Fruit fly (Drosophila melanogaster) whole organism, embryonic: ENCODE data around the gene Pi3K68D.

ENCODE experiments used
- B-H1 ChIP-seq: fragments of 200-800 bp; sonication (Bioruptor generic); IDR thresholded peaks from 3 replicates; pipeline ENCODE4 v1.3.6; 2022; ENCODE audit warnings: missing biosample characterization, missing genetic modification characterization
- Blimp-1 ChIP-seq: fragments of 200-800 bp; sonication (Bioruptor generic); optimal IDR thresholded peaks from 3 replicates; lab custom pipeline; 2018; ENCODE audit warnings: missing biosample characterization, missing genetic modification characterization, mild to moderate bottlenecking, moderate library complexity, missing genetic modification reagents
- CG10209 ChIP-seq: fragments of 200-800 bp; sonication (Bioruptor generic); optimal IDR thresholded peaks from 3 replicates; lab custom pipeline; 2017; ENCODE audit warnings: missing biosample characterization, mild to moderate bottlenecking, missing genetic modification characterization, missing genetic modification reagents
- CG10267 ChIP-seq: fragments of 200-800 bp; sonication (Bioruptor generic); optimal IDR thresholded peaks from 2 replicates; lab custom pipeline; 2018; ENCODE audit warnings: missing biosample characterization, mild to moderate bottlenecking, missing genetic modification characterization, moderate library complexity
- CG11504 ChIP-seq: fragments of 200-800 bp; sonication (Bioruptor generic); optimal IDR thresholded peaks from 3 replicates; lab custom pipeline; 2019; ENCODE audit warnings: missing biosample characterization, mild to moderate bottlenecking, missing genetic modification characterization, moderate library complexity
- CG11560 ChIP-seq: fragments of 200-800 bp; sonication (Bioruptor generic); IDR thresholded peaks from 3 replicates; pipeline ENCODE4 v1.3.6; 2022; ENCODE audit warnings: missing biosample characterization, missing genetic modification characterization
- CG11696 ChIP-seq: fragments of 200-800 bp; sonication (Bioruptor generic); IDR thresholded peaks from 2 replicates; pipeline ENCODE4 v1.3.6; 2022; ENCODE audit warnings: missing biosample characterization, missing genetic modification characterization
- CG12942 ChIP-seq: fragments of 200-800 bp; sonication (Bioruptor generic); optimal IDR thresholded peaks from 3 replicates; lab custom pipeline; 2016; ENCODE audit warnings: missing biosample characterization, missing genetic modification characterization
- CG13424 ChIP-seq: fragments of 200-800 bp; sonication (Bioruptor generic); optimal IDR thresholded peaks from 2 replicates; lab custom pipeline; 2019; ENCODE audit warnings: missing biosample characterization, mild to moderate bottlenecking, missing genetic modification characterization, moderate library complexity
- CG14667 ChIP-seq: fragments of 200-800 bp; sonication (Bioruptor generic); IDR thresholded peaks from 2 replicates; pipeline ENCODE4 v1.3.6; 2022; ENCODE audit warnings: missing biosample characterization, missing genetic modification characterization
- CG17186 ChIP-seq: fragments of 200-800 bp; sonication (Bioruptor generic); optimal IDR thresholded peaks from 3 replicates; lab custom pipeline; 2017; ENCODE audit warnings: missing biosample characterization, missing genetic modification reagents, missing genetic modification characterization
- CG17568 ChIP-seq: fragments of 200-800 bp; sonication (Bioruptor generic); optimal IDR thresholded peaks from 2 replicates; lab custom pipeline; 2018; ENCODE audit warnings: missing biosample characterization, mild to moderate bottlenecking, missing genetic modification characterization, moderate library complexity
- CG2129 ChIP-seq: fragments of 200-800 bp; sonication (Bioruptor generic); IDR thresholded peaks from 2 replicates; pipeline ENCODE4 v1.3.6; 2022; ENCODE audit warnings: missing biosample characterization, missing genetic modification characterization; ENCODE audit not compliant: partially characterized antibody
- CG3163 ChIP-seq: fragments of 200-800 bp; sonication (Bioruptor generic); optimal IDR thresholded peaks from 3 replicates; lab custom pipeline; 2016; ENCODE audit warnings: missing biosample characterization, missing genetic modification characterization
- CG32532 ChIP-seq: fragments of 200-800 bp; sonication (Bioruptor generic); IDR thresholded peaks from 2 replicates; pipeline ENCODE4 v1.3.6; 2022; ENCODE audit warnings: missing biosample characterization, missing genetic modification characterization
- CG34224 ChIP-seq: fragments of 200-800 bp; sonication (Bioruptor generic); IDR thresholded peaks from 3 replicates; pipeline ENCODE4 v1.3.6; 2022; ENCODE audit warnings: missing biosample characterization, missing genetic modification characterization; ENCODE audit not compliant: partially characterized antibody
- CG42726 ChIP-seq: fragments of 200-800 bp; sonication (Bioruptor generic); IDR thresholded peaks from 2 replicates; pipeline ENCODE4 v1.3.6; 2022; ENCODE audit warnings: missing biosample characterization, missing genetic modification characterization; ENCODE audit not compliant: partially characterized antibody
- CG7271 ChIP-seq: fragments of 200-800 bp; sonication (Bioruptor generic); optimal IDR thresholded peaks from 2 replicates; lab custom pipeline; 2018; ENCODE audit warnings: missing biosample characterization, mild to moderate bottlenecking, missing genetic modification characterization, moderate library complexity
- CG7987 ChIP-seq: fragments of 200-800 bp; sonication (Bioruptor generic); optimal IDR thresholded peaks from 2 replicates; lab custom pipeline; 2018; ENCODE audit warnings: missing biosample characterization, mild to moderate bottlenecking, missing genetic modification characterization, moderate library complexity
- CG8388 ChIP-seq: fragments of 200-800 bp; sonication (Bioruptor generic); optimal IDR thresholded peaks from 2 replicates; lab custom pipeline; 2019; ENCODE audit warnings: missing biosample characterization, mild to moderate bottlenecking, missing genetic modification characterization, moderate library complexity
- CG8944 ChIP-seq: fragments of 200-800 bp; sonication (Bioruptor generic); optimal IDR thresholded peaks from 3 replicates; lab custom pipeline; 2016; ENCODE audit warnings: missing biosample characterization, missing genetic modification characterization
- D ChIP-seq, 2 experiments: fragments of 200-800 bp in 1 of 2; fragments of >200 bp in 1 of 2; sonication (Bioruptor generic) in 1 of 2; optimal IDR thresholded peaks; 2 replicates in 1 of 2; 3 replicates in 1 of 2; lab custom pipeline; 2017; ENCODE audit warnings: mild to moderate bottlenecking in 1 of 2, missing biosample characterization in 1 of 2, missing genetic modification characterization in 1 of 2, missing genetic modification reagents in 1 of 2
- Dad ChIP-seq: fragments of 200-800 bp; sonication (Bioruptor generic); optimal IDR thresholded peaks from 3 replicates; lab custom pipeline; 2016; ENCODE audit warnings: missing biosample characterization, missing genetic modification characterization
- Optix ChIP-seq: fragments of 200-800 bp; sonication (Bioruptor generic); IDR thresholded peaks from 3 replicates; pipeline ENCODE4 v1.3.6; 2022; ENCODE audit warnings: missing biosample characterization, missing genetic modification characterization
- Poxn ChIP-seq: fragments of 200-800 bp; sonication (Bioruptor generic); IDR thresholded peaks from 2 replicates; pipeline ENCODE4 v1.3.6; 2022; ENCODE audit warnings: missing biosample characterization, missing genetic modification characterization
- Ptx1 ChIP-seq: fragments of 200-800 bp; sonication (Bioruptor generic); IDR thresholded peaks from 2 replicates; pipeline ENCODE4 v1.3.6; 2022; ENCODE audit warnings: missing biosample characterization, missing genetic modification characterization
- TFAM ChIP-seq: fragments of 200-800 bp; sonication (Bioruptor generic); optimal IDR thresholded peaks from 2 replicates; lab custom pipeline; 2017; ENCODE audit warnings: missing biosample characterization, missing genetic modification characterization, inconsistent platforms
- chinmo ChIP-seq: fragments of 200-800 bp; sonication (Bioruptor generic); IDR thresholded peaks from 4 replicates; pipeline ENCODE4 v1.3.6; 2022; ENCODE audit warnings: missing biosample characterization, missing genetic modification characterization; ENCODE audit not compliant: partially characterized antibody
- chn ChIP-seq: fragments of 200-800 bp; sonication (Bioruptor generic); optimal IDR thresholded peaks from 2 replicates; lab custom pipeline; 2016; ENCODE audit warnings: missing biosample characterization, missing genetic modification characterization
- crp ChIP-seq, 2 experiments: fragments of 200-800 bp; sonication (Bioruptor generic); optimal IDR thresholded peaks; 2 replicates in 1 of 2; 3 replicates in 1 of 2; lab custom pipeline; 2017; ENCODE audit warnings: missing biosample characterization in 2 of 2, missing genetic modification characterization in 2 of 2, mild to moderate bottlenecking in 1 of 2, moderate library complexity in 1 of 2
- gce ChIP-seq: fragments of 200-800 bp; sonication (Bioruptor generic); IDR thresholded peaks from 3 replicates; pipeline ENCODE4 v1.3.6; 2022; ENCODE audit warnings: missing biosample characterization, missing genetic modification characterization
- gro ChIP-seq: fragments of 200-800 bp; sonication (Bioruptor generic); optimal IDR thresholded peaks from 2 replicates; lab custom pipeline; 2016; ENCODE audit warnings: missing biosample characterization, missing genetic modification characterization
- hth ChIP-seq: fragments of >200 bp; optimal IDR thresholded peaks from 2 replicates; lab custom pipeline; 2017; ENCODE audit warnings: inconsistent platforms
- jumu ChIP-seq: fragments of 200-800 bp; sonication (Bioruptor generic); optimal IDR thresholded peaks from 3 replicates; lab custom pipeline; 2016; ENCODE audit warnings: missing biosample characterization, missing genetic modification characterization
- lab ChIP-seq: fragments of 200-800 bp; sonication (Bioruptor generic); optimal IDR thresholded peaks from 3 replicates; lab custom pipeline; 2017; ENCODE audit warnings: missing biosample characterization, missing genetic modification characterization, mild to moderate bottlenecking, moderate library complexity, missing genetic modification reagents
- lilli ChIP-seq: fragments of 200-800 bp; sonication (Bioruptor generic); optimal IDR thresholded peaks from 3 replicates; lab custom pipeline; 2016; ENCODE audit warnings: missing biosample characterization, missing genetic modification characterization
- p53 ChIP-seq: fragments of 200-800 bp; sonication (Bioruptor generic); optimal IDR thresholded peaks from 2 replicates; lab custom pipeline; 2016; ENCODE audit warnings: missing biosample characterization, missing genetic modification characterization
- phol ChIP-seq: fragments of 200-800 bp; sonication (Bioruptor generic); optimal IDR thresholded peaks from 3 replicates; lab custom pipeline; 2018; ENCODE audit warnings: missing biosample characterization, mild to moderate bottlenecking, missing genetic modification characterization, moderate library complexity
- pzg ChIP-seq: fragments of 200-800 bp; sonication (Bioruptor generic); optimal IDR thresholded peaks from 3 replicates; lab custom pipeline; 2018; ENCODE audit warnings: missing biosample characterization, mild to moderate bottlenecking, missing genetic modification characterization, moderate library complexity
- sc ChIP-seq, 3 experiments: fragments of >200 bp in 2 of 3; fragments of 200-800 bp in 1 of 3; sonication (Bioruptor generic) in 1 of 3; optimal IDR thresholded peaks; 2 replicates in 2 of 3; 3 replicates in 1 of 3; lab custom pipeline; 2017; ENCODE audit warnings: mild to moderate bottlenecking in 1 of 3, missing biosample characterization in 1 of 3, missing genetic modification characterization in 1 of 3, missing genetic modification reagents in 1 of 3
- scrt ChIP-seq: fragments of 200-800 bp; sonication (Bioruptor generic); optimal IDR thresholded peaks from 2 replicates; lab custom pipeline; 2018; ENCODE audit warnings: missing biosample characterization, mild to moderate bottlenecking, missing genetic modification characterization, moderate library complexity
- sens-2 ChIP-seq: fragments of 200-800 bp; sonication (Bioruptor generic); IDR thresholded peaks from 2 replicates; pipeline ENCODE4 v1.3.6; 2022; ENCODE audit warnings: missing biosample characterization, missing genetic modification characterization
- tna ChIP-seq: fragments of 200-800 bp; sonication (Bioruptor generic); IDR thresholded peaks from 2 replicates; pipeline ENCODE4 v1.3.6; 2022; ENCODE audit warnings: missing biosample characterization, missing genetic modification characterization; ENCODE audit not compliant: partially characterized antibody
- yki ChIP-seq: fragments of >200 bp; optimal IDR thresholded peaks from 3 replicates; lab custom pipeline; 2018
- zen ChIP-seq: fragments of 200-800 bp; sonication (Bioruptor generic); optimal IDR thresholded peaks from 3 replicates; lab custom pipeline; 2018; ENCODE audit warnings: missing biosample characterization, mild to moderate bottlenecking, missing genetic modification characterization, moderate library complexity

Pi3K68D gene

DNA sequence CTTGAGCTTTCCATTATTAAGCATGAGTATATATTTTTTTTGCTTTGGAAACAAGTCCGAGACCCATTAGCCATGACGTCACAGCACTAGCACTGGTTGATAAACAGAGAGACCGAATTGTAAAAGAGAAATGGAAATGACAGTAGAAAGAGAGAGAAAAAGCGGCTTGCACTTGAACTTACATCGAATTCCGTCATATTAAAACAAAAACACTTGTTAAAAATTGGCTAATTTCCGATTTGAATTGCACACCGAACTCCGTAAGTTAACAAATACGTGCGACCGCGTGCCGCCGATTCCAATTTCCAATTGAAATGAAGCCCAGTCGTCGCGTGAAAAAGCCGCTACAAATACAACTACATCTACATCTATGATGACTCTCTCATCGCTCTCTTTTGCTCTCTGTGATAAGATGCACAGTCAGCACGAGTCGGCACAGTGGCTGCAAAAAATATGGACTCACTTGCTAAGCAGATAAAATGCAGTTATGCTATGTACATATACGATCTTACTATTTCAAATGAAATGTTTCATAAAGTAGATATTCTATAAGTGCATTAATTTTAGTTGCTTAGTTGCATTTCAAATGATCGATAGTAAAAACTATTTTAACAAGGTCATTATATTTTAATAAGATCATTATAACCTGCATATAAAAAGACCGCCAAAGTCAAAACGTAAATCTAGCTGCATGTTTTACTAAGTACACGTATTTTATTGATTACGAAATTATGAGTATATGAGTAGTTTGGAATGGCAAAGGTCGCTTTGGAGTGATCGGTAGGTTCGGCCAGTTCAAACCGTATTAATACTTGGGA lies 30.0 kb upstream of the Pi3K68D start (continued):
- TF ChIP-seq Poxn (GFP tag; lab: Robert Waterston, UW), result 0 out of 2 replicates have a peak, but pooled peaks have one; percentile 19
- TF ChIP-seq Ptx1 (GFP tag; lab: Robert Waterston, UW), result peak; percentile 33; the same call in 1 of the 2 replicates
- TF ChIP-seq chn (GFP tag; lab: Kevin White, UChicago), result no peak
- TF ChIP-seq CG2129 (GFP tag; lab: Robert Waterston, UW), result no peak
- peak; percentile 57 for TF ChIP-seq CG13424
- no peak for TF ChIP-seq hth (lab: Kevin White, UChicago)
- TF ChIP-seq yki (lab: Kevin White, UChicago), result peak; percentile 39
- peak; percentile 77 for TF ChIP-seq CG3163 (GFP tag; lab: Kevin White, UChicago)
- TF ChIP-seq chinmo, result peak; percentile 84; the same call in 3 of the 4 replicates
- TF ChIP-seq sens-2 (GFP tag; lab: Robert Waterston, UW), result no peak
- TF ChIP-seq scrt, result peak; percentile 12
- peak; percentile 58; the same call in 1 of the 3 replicates for TF ChIP-seq gce
- TF ChIP-seq Dad (GFP tag; lab: Kevin White, UChicago), result no peak
- TF ChIP-seq CG11560 (tag; lab: Robert Waterston, UW), result no peak
- peak; percentile 11 for TF ChIP-seq CG10267 (tag; lab: Kevin White, UChicago)
- no peak for TF ChIP-seq gro (GFP tag; lab: Kevin White, UChicago)
- no peak for TF ChIP-seq Optix (GFP tag; lab: Robert Waterston, UW)
- peak; percentile 100 for TF ChIP-seq CG8388 (GFP tag; lab: Kevin White, UChicago)
- TF ChIP-seq p53, result no peak
- TF ChIP-seq tna, result peak; percentile 13; the same call in 1 of the 2 replicates
- TF ChIP-seq CG8944 (GFP tag; lab: Kevin White, UChicago), result no peak

dm6 chr3L:11816641-11817040 lies 26.8 kb upstream of the Pi3K68D start:
- no peak for TF ChIP-seq CG12942 (GFP tag; lab: Kevin White, UChicago)
- TF ChIP-seq sc (optimal IDR thresholded peaks at IDR 0.05; lab: Kevin White, UChicago), result no peak
- TF ChIP-seq sc (GFP tag; optimal IDR thresholded peaks at IDR 0.05; lab: Kevin White, UChicago), result no peak
- no peak for TF ChIP-seq CG10209 (GFP tag; lab: Kevin White, UChicago)
- peak; percentile 99 for TF ChIP-seq CG11504 (tag; lab: Kevin White, UChicago)
- TF ChIP-seq CG17568, result no peak

DNA sequence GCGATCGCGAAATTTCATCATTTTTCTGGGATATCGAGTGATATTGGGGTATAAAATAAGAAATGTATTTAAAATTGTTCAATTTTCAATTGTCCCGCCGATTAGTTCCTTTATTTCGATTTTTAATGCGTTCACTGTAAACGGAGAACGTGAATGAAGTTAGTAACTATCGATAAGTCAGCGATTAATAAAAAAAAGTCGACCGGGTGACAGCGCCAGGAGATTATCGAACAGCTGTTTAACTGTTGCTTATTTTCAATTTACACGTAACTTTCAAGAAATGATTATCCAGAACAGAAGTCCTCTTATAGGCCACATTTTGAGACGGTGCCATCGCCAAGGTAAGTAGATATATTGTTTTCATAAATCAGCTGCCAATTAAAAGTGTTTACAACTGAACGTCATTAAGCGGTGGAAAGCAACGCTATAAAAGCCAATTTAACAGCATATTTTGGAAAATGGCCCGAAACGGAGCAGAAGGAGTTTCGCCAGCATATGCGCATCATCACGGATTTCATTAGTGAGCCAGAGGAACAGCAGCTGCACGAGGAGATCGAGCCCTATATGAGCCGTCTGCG lies 25.5 kb upstream of the Pi3K68D start, which contains the start of gene CG14130:
Gene CG14130 (plus strand): TSS at position 225 of the 578 bp plus-strand sequence.
- TF ChIP-seq CG11696 (GFP tag; lab: Robert Waterston, UW), result no peak
- no peak for TF ChIP-seq Blimp-1 (GFP tag; lab: Kevin White, UChicago)
- TF ChIP-seq zen (tag; lab: Kevin White, UChicago), result peak; percentile 22
- TF ChIP-seq CG17186 (GFP tag; lab: Kevin White, UChicago), result peak; percentile 45
- no peak for TF ChIP-seq B-H1 (GFP tag; lab: Robert Waterston, UW)
- peak; percentile 50 to 95 for TF ChIP-seq crp (GFP tag; optimal IDR thresholded peaks at IDR 0.05; lab: Kevin White, UChicago)
- TF ChIP-seq jumu (GFP tag; lab: Kevin White, UChicago), result no peak
- peak; percentile 94 for TF ChIP-seq CG11504 (tag; lab: Kevin White, UChicago)
- no peak for TF ChIP-seq CG7987
- TF ChIP-seq lilli (GFP tag; lab: Kevin White, UChicago), result no peak
- peak; percentile 92 for TF ChIP-seq chinmo
- TF ChIP-seq CG7271 (tag; lab: Kevin White, UChicago), result no peak
- no peak for TF ChIP-seq TFAM (GFP tag; lab: Kevin White, UChicago)
- peak; percentile 68; the same call in 1 of the 2 replicates for TF ChIP-seq CG42726 (GFP tag; lab: Robert Waterston, UW)
- peak; percentile 98 for TF ChIP-seq CG34224 (GFP tag; lab: Robert Waterston, UW)
- TF ChIP-seq pzg (GFP tag; lab: Kevin White, UChicago), result peak; percentile 79
- no peak for TF ChIP-seq CG32532 (GFP tag; lab: Robert Waterston, UW)
- peak; percentile 1 for TF ChIP-seq phol (tag; lab: Kevin White, UChicago)
- TF ChIP-seq D (optimal IDR thresholded peaks at IDR 0.05; lab: Kevin White, UChicago), result no peak
- no peak for TF ChIP-seq D (GFP tag; optimal IDR thresholded peaks at IDR 0.05; lab: Kevin White, UChicago)
- no peak for TF ChIP-seq CG14667 (GFP tag; lab: Robert Waterston, UW)
- no peak for TF ChIP-seq lab
